Worm (Caenorhabditis elegans): ENCODE data around the gene prp-18.

Gene prp-18

ce11 chrIV:9889857-9890256 is 5.7 kb upstream of the prp-18 start, which contains the start of gene ttbk-3:
Gene ttbk-3, minus strand, starts transcription at chrIV:9889957.
- no peak for TF ChIP-seq unc-62 (GFP tag; optimal IDR thresholded peaks at IDR 0.05)

- TF ChIP-seq unc-62 (GFP tag; optimal IDR thresholded peaks at IDR 0.05): no peak
Measured at ce11 chrIV:9878893-9879379, 5.2 kb downstream of the prp-18 start, which contains the start of gene nhr-4. Gene nhr-4, plus strand, starts transcription at chrIV:9879329.

- TF ChIP-seq unc-62 (GFP tag; optimal IDR thresholded peaks at IDR 0.05): no peak
Measured at ce11 chrIV:9875646-9876045, 8.5 kb downstream of the prp-18 start.

- TF ChIP-seq unc-62 (GFP tag; optimal IDR thresholded peaks at IDR 0.05): no peak
Measured at ce11 chrIV:9873837-9874236, 10.3 kb downstream of the prp-18 start.

ce11 chrIV:9872786-9873185 is 11.4 kb downstream of the prp-18 start:
- no peak for TF ChIP-seq unc-62 (GFP tag; optimal IDR thresholded peaks at IDR 0.05)

- no peak for TF ChIP-seq unc-62 (GFP tag; optimal IDR thresholded peaks at IDR 0.05)
Measured at ce11 chrIV:9872210-9872609, 12.0 kb downstream of the prp-18 start.

ce11 chrIV:9869344-9869743 is 14.8 kb downstream of the prp-18 start:
- no peak for TF ChIP-seq unc-62 (GFP tag; optimal IDR thresholded peaks at IDR 0.05)

- TF ChIP-seq unc-62 (GFP tag; optimal IDR thresholded peaks at IDR 0.05): no peak
Measured at ce11 chrIV:9867915-9868314, 16.3 kb downstream of the prp-18 start.

- TF ChIP-seq unc-62 (GFP tag; optimal IDR thresholded peaks at IDR 0.05): no peak
Measured at ce11 chrIV:9866865-9867264, 17.3 kb downstream of the prp-18 start.

ce11 chrIV:9864778-9865177 is 19.4 kb downstream of the prp-18 start, which contains the start of the genes K07F5.15 and K07F5.22:
Gene K07F5.15, plus strand, starts transcription at chrIV:9865078.
Gene K07F5.22, plus strand, starts transcription at chrIV:9865078.
- TF ChIP-seq unc-62 (GFP tag; optimal IDR thresholded peaks at IDR 0.05): no peak

ce11 chrIV:9863817-9864216 is 20.4 kb downstream of the prp-18 start, which contains the start of gene K07F5.16:
Gene K07F5.16, plus strand, starts transcription at chrIV:9864117.
- TF ChIP-seq unc-62 (GFP tag; optimal IDR thresholded peaks at IDR 0.05): no peak

- TF ChIP-seq unc-62 (GFP tag; optimal IDR thresholded peaks at IDR 0.05): no peak
Measured at ce11 chrIV:9861921-9862320, 22.3 kb downstream of the prp-18 start, which contains the start of gene K07F5.14. Gene K07F5.14, plus strand, starts transcription at chrIV:9862221.

- TF ChIP-seq unc-62 (GFP tag; optimal IDR thresholded peaks at IDR 0.05): no peak
Measured at ce11 chrIV:9858970-9859369, 25.2 kb downstream of the prp-18 start.

- TF ChIP-seq unc-62 (GFP tag; optimal IDR thresholded peaks at IDR 0.05): no peak
Measured at ce11 chrIV:9857952-9858488, 26.2 kb downstream of the prp-18 start, which contains the start of gene npp-1. Gene npp-1, plus strand, starts transcription at chrIV:9858488.

- no peak for TF ChIP-seq unc-62 (GFP tag; optimal IDR thresholded peaks at IDR 0.05)
Measured at ce11 chrIV:9855712-9856111, 28.5 kb downstream of the prp-18 start, which contains the start of gene K07F5.12. Gene K07F5.12, plus strand, starts transcription at chrIV:9856012.

ce11 chrIV:9854952-9855351 is 29.2 kb downstream of the prp-18 start:
- no peak for TF ChIP-seq unc-62 (GFP tag; optimal IDR thresholded peaks at IDR 0.05)

- TF ChIP-seq unc-62 (GFP tag; optimal IDR thresholded peaks at IDR 0.05): no peak
Measured at ce11 chrIV:9852818-9853466, 31.2 kb downstream of the prp-18 start.
